Worm (Caenorhabditis elegans): ENCODE results near the gene ugt-23.

Gene ugt-23

ce11 chrX:9932226-9932773 is 7.3 kb upstream of the ugt-23 start, which contains the start of gene tsp-21 (continued):
- TF ChIP-seq nhr-19 (GFP tag; conservative IDR thresholded peaks at IDR 0.05) (peak; percentile 57), aly-2 (tag; optimal IDR thresholded peaks at IDR 0.05) (no peak), unc-62 (GFP tag; optimal IDR thresholded peaks at IDR 0.05) (no peak), alr-1 (tag; optimal IDR thresholded peaks at IDR 0.05; ENCODE audit: borderline replicate concordance) (no peak), grh-1 (GFP tag; IDR thresholded peaks at IDR 0.05) (0 out of 2 replicates have a peak, but pooled peaks have one; percentile 9), mef-2 (tag; optimal IDR thresholded peaks at IDR 0.05) (no peak), nhr-237 (tag; optimal IDR thresholded peaks at IDR 0.05) (peak; percentile 71), nhr-47 (tag; optimal IDR thresholded peaks at IDR 0.05) (peak; percentile 69), nhr-12 (tag; optimal IDR thresholded peaks at IDR 0.05) (no peak), mdl-1 (tag; optimal IDR thresholded peaks at IDR 0.05) (peak in 1 of 2 experiments; percentile 71), lin-35 (GFP tag; optimal IDR thresholded peaks at IDR 0.05) (peak; percentile 46 to 82), pqm-1 (tag; optimal IDR thresholded peaks at IDR 0.05) (no peak), C16A3.4 (tag; optimal IDR thresholded peaks at IDR 0.05) (peak; percentile 90), unc-98 (GFP tag; IDR thresholded peaks at IDR 0.05) (no peak), vab-15 (tag; optimal IDR thresholded peaks at IDR 0.05) (no peak), zag-1 (tag; optimal IDR thresholded peaks at IDR 0.05) (no peak), swsn-7 (tag; optimal IDR thresholded peaks at IDR 0.05) (peak; percentile 66), ets-5 (GFP tag; IDR thresholded peaks at IDR 0.05) (no peak), zip-4 (GFP tag; optimal IDR thresholded peaks at IDR 0.05) (no peak), irx-1 (tag; optimal IDR thresholded peaks at IDR 0.05) (peak; percentile 15), mab-9 (GFP tag; IDR thresholded peaks at IDR 0.05) (no peak), snpc-4 (tag; optimal IDR thresholded peaks at IDR 0.05) (no peak), lin-15B (tag; optimal IDR thresholded peaks at IDR 0.05) (no peak), rnt-1 (tag; optimal IDR thresholded peaks at IDR 0.05) (peak; percentile 73), fkh-8 (tag; optimal IDR thresholded peaks at IDR 0.05) (peak; percentile 32), ceh-63 (GFP tag; optimal IDR thresholded peaks at IDR 0.05) (no peak), mep-1 (tag; optimal IDR thresholded peaks at IDR 0.05) (peak; percentile 88), tbx-2 (tag; optimal IDR thresholded peaks at IDR 0.05) (peak; percentile 59), skn-1 (tag; optimal IDR thresholded peaks at IDR 0.05) (peak; percentile 84), sptf-1 (tag; optimal IDR thresholded peaks at IDR 0.05) (no peak), ces-1 (GFP tag; optimal IDR thresholded peaks at IDR 0.05) (no peak), ztf-4 (tag; optimal IDR thresholded peaks at IDR 0.05) (peak; percentile 52), sup-37 (GFP tag; optimal IDR thresholded peaks at IDR 0.05) (no peak)

- TF ChIP-seq unc-98 (GFP tag; IDR thresholded peaks at IDR 0.05) (no peak), swsn-7 (tag; optimal IDR thresholded peaks at IDR 0.05) (no peak), ama-1 (optimal IDR thresholded peaks at IDR 0.05) (no peak), isw-1 (GFP tag; IDR thresholded peaks at IDR 0.05) (no peak), nhr-84 (tag; optimal IDR thresholded peaks at IDR 0.05) (no peak), rnt-1 (tag; optimal IDR thresholded peaks at IDR 0.05) (peak; percentile 4), ceh-82 (tag; optimal IDR thresholded peaks at IDR 0.05) (no peak), lin-14 (GFP tag; optimal IDR thresholded peaks at IDR 0.05) (peak; percentile 16)
These were observed 6.4 kb upstream of the ugt-23 start, which contains the start of gene nra-3 for ce11 chrX:9931362-9931761. nra-3 (minus strand) TSS chrX:9931462.

- TF ChIP-seq elt-3 (tag; optimal IDR thresholded peaks at IDR 0.05) (no peak), sptf-1 (tag; optimal IDR thresholded peaks at IDR 0.05) (no peak), ztf-11 (tag; optimal IDR thresholded peaks at IDR 0.05) (no peak), fkh-8 (tag; optimal IDR thresholded peaks at IDR 0.05) (peak; percentile 91), fkh-10 (GFP tag; optimal IDR thresholded peaks at IDR 0.05) (peak; percentile 8), nhr-47 (tag; optimal IDR thresholded peaks at IDR 0.05) (peak; percentile 57), ceh-88 (GFP tag; IDR thresholded peaks at IDR 0.05) (no peak), nhr-11 (tag; optimal IDR thresholded peaks at IDR 0.05) (peak; percentile 10), nhr-77 (tag; optimal IDR thresholded peaks at IDR 0.05) (no peak), sox-4 (tag; optimal IDR thresholded peaks at IDR 0.05) (peak; percentile 62), ceh-8 (GFP tag; optimal IDR thresholded peaks at IDR 0.05) (peak; percentile 63), pax-3 (tag; optimal IDR thresholded peaks at IDR 0.05) (peak; percentile 65), swsn-7 (tag; optimal IDR thresholded peaks at IDR 0.05) (peak; percentile 7), dsc-1 (tag; optimal IDR thresholded peaks at IDR 0.05) (peak; percentile 75), skn-1 (tag; optimal IDR thresholded peaks at IDR 0.05) (no peak), mdl-1 (tag; optimal IDR thresholded peaks at IDR 0.05) (no peak), isw-1 (GFP tag; IDR thresholded peaks at IDR 0.05) (no peak), nhr-20 (tag; optimal IDR thresholded peaks at IDR 0.05) (peak; percentile 33), aly-2 (tag; optimal IDR thresholded peaks at IDR 0.05) (no peak), nhr-71 (tag; optimal IDR thresholded peaks at IDR 0.05) (peak; percentile 62)
These were observed 3.0 kb upstream of the ugt-23 start for ce11 chrX:9927993-9928392.

Data from whole organism, L1 larva.